Fruit fly (Drosophila melanogaster) whole organism, embryonic: ENCODE measurements around the gene eIF2Balpha.

ENCODE experiments used
- Blimp-1 ChIP-seq: fragments of 200-800 bp; sonication (Bioruptor generic); optimal IDR thresholded peaks from 3 replicates; lab custom pipeline; 2018; ENCODE audit warnings: missing biosample characterization, missing genetic modification characterization, mild to moderate bottlenecking, moderate library complexity, missing genetic modification reagents
- CG1024 ChIP-seq: fragments of 200-800 bp; sonication (Bioruptor generic); IDR thresholded peaks from 2 replicates; pipeline ENCODE4 v1.3.6; 2022; ENCODE audit warnings: missing biosample characterization, missing genetic modification characterization
- CG10462 ChIP-seq: fragments of 200-800 bp; sonication (Bioruptor generic); optimal IDR thresholded peaks from 2 replicates; lab custom pipeline; 2016; ENCODE audit warnings: missing biosample characterization, missing genetic modification characterization
- CG11456 ChIP-seq: fragments of 200-800 bp; sonication (Bioruptor generic); IDR thresholded peaks from 3 replicates; pipeline ENCODE4 v1.3.6; 2022; ENCODE audit warnings: missing biosample characterization, missing genetic modification characterization
- CG11695 ChIP-seq: fragments of 200-800 bp; sonication (Bioruptor generic); IDR thresholded peaks from 3 replicates; pipeline ENCODE4 v1.3.6; 2022; ENCODE audit warnings: missing biosample characterization, missing genetic modification characterization
- CG12071 ChIP-seq: fragments of 200-800 bp; sonication (Bioruptor generic); optimal IDR thresholded peaks from 3 replicates; lab custom pipeline; 2018; ENCODE audit warnings: missing biosample characterization, mild to moderate bottlenecking, missing genetic modification characterization
- CG12659 ChIP-seq: fragments of 200-800 bp; sonication (Bioruptor generic); optimal IDR thresholded peaks from 3 replicates; lab custom pipeline; 2017; ENCODE audit warnings: mild to moderate bottlenecking, missing biosample characterization, missing genetic modification reagents, missing genetic modification characterization
- CG13775 ChIP-seq: fragments of 200-800 bp; sonication (Bioruptor generic); optimal IDR thresholded peaks from 3 replicates; lab custom pipeline; 2017; ENCODE audit warnings: missing biosample characterization, mild to moderate bottlenecking, missing genetic modification characterization
- CG14667 ChIP-seq: fragments of 200-800 bp; sonication (Bioruptor generic); IDR thresholded peaks from 2 replicates; pipeline ENCODE4 v1.3.6; 2022; ENCODE audit warnings: missing biosample characterization, missing genetic modification characterization
- CG15073 ChIP-seq: fragments of 200-800 bp; sonication (Bioruptor generic); optimal IDR thresholded peaks from 2 replicates; lab custom pipeline; 2016; ENCODE audit warnings: missing biosample characterization, missing genetic modification characterization
- CG15269 ChIP-seq: fragments of 200-800 bp; sonication (Bioruptor generic); optimal IDR thresholded peaks from 2 replicates; lab custom pipeline; 2018; ENCODE audit warnings: missing biosample characterization, mild to moderate bottlenecking, missing genetic modification characterization, moderate library complexity
- CG15696 ChIP-seq: fragments of 200-800 bp; sonication (Bioruptor generic); optimal IDR thresholded peaks from 2 replicates; lab custom pipeline; 2019; ENCODE audit warnings: missing biosample characterization, mild to moderate bottlenecking, missing genetic modification characterization, moderate library complexity
- CG16815 ChIP-seq: fragments of 200-800 bp; sonication (Bioruptor generic); optimal IDR thresholded peaks from 3 replicates; lab custom pipeline; 2017; ENCODE audit warnings: missing biosample characterization, mild to moderate bottlenecking, missing genetic modification characterization
- CG17385 ChIP-seq: fragments of 200-800 bp; sonication (Bioruptor generic); optimal IDR thresholded peaks from 3 replicates; lab custom pipeline; 2018; ENCODE audit warnings: missing biosample characterization, mild to moderate bottlenecking, missing genetic modification characterization
- CG2712 ChIP-seq: fragments of 200-800 bp; optimal IDR thresholded peaks from 3 replicates; lab custom pipeline; 2019; ENCODE audit warnings: missing biosample characterization, mild to moderate bottlenecking, missing genetic modification characterization, moderate library complexity
- CG2875 ChIP-seq: fragments of 200-800 bp; sonication (Bioruptor generic); optimal IDR thresholded peaks from 2 replicates; lab custom pipeline; 2017; ENCODE audit warnings: missing biosample characterization, mild to moderate bottlenecking, missing genetic modification characterization, missing genetic modification reagents
- CG30403 ChIP-seq: fragments of 200-800 bp; sonication (Bioruptor generic); optimal IDR thresholded peaks from 3 replicates; lab custom pipeline; 2016; ENCODE audit warnings: missing biosample characterization, missing genetic modification characterization
- CG32532 ChIP-seq: fragments of 200-800 bp; sonication (Bioruptor generic); IDR thresholded peaks from 2 replicates; pipeline ENCODE4 v1.3.6; 2022; ENCODE audit warnings: missing biosample characterization, missing genetic modification characterization
- CG4360 ChIP-seq: fragments of 200-800 bp; sonication (Bioruptor generic); IDR thresholded peaks from 2 replicates; pipeline ENCODE4 v1.3.6; 2022; ENCODE audit warnings: missing biosample characterization, missing genetic modification characterization
- CG5180 ChIP-seq: fragments of 200-800 bp; sonication (Bioruptor generic); optimal IDR thresholded peaks from 3 replicates; lab custom pipeline; 2017; ENCODE audit warnings: missing biosample characterization, missing genetic modification characterization, mild to moderate bottlenecking, moderate library complexity, missing genetic modification reagents
- CG6765 ChIP-seq: fragments of 200-800 bp; sonication (Bioruptor generic); optimal IDR thresholded peaks from 3 replicates; lab custom pipeline; 2017; ENCODE audit warnings: missing biosample characterization, mild to moderate bottlenecking, missing genetic modification characterization
- CG9609 ChIP-seq: fragments of 200-800 bp; sonication (Bioruptor generic); optimal IDR thresholded peaks from 3 replicates; lab custom pipeline; 2016; ENCODE audit warnings: missing biosample characterization, missing genetic modification characterization
- Deaf1 ChIP-seq: fragments of 200-800 bp; optimal IDR thresholded peaks from 3 replicates; lab custom pipeline; 2019; ENCODE audit warnings: missing biosample characterization, mild to moderate bottlenecking, missing genetic modification characterization, moderate library complexity
- Ets65A ChIP-seq: fragments of 200-800 bp; sonication (Bioruptor generic); peaks from one replicate; lab custom pipeline; 2016; ENCODE audit warnings: missing biosample characterization, missing genetic modification characterization
- HHEX ChIP-seq: fragments of 200-800 bp; sonication (Bioruptor generic); optimal IDR thresholded peaks from 3 replicates; lab custom pipeline; 2017; ENCODE audit warnings: missing biosample characterization, mild to moderate bottlenecking, missing genetic modification characterization, missing genetic modification reagents
- HmgZ ChIP-seq: fragments of 200-800 bp; sonication (Bioruptor generic); optimal IDR thresholded peaks from 2 replicates; lab custom pipeline; 2018; ENCODE audit warnings: missing biosample characterization, mild to moderate bottlenecking, missing genetic modification characterization
- MBD-R2 ChIP-seq: fragments of 200-800 bp; sonication (Bioruptor generic); IDR thresholded peaks from 2 replicates; pipeline ENCODE4 v1.3.6; 2022; ENCODE audit warnings: missing biosample characterization, missing genetic modification characterization
- Oli ChIP-seq: fragments of 200-800 bp; sonication (Bioruptor generic); optimal IDR thresholded peaks from 2 replicates; lab custom pipeline; 2018; ENCODE audit warnings: missing biosample characterization, mild to moderate bottlenecking, missing genetic modification characterization, moderate library complexity
- Ptx1 ChIP-seq: fragments of 200-800 bp; sonication (Bioruptor generic); IDR thresholded peaks from 2 replicates; pipeline ENCODE4 v1.3.6; 2022; ENCODE audit warnings: missing biosample characterization, missing genetic modification characterization
- Ravus ChIP-seq: fragments of 200-800 bp; sonication (Bioruptor generic); IDR thresholded peaks from 2 replicates; pipeline ENCODE4 v1.3.6; 2022; ENCODE audit warnings: missing biosample characterization, missing genetic modification characterization
- Sox102F ChIP-seq: fragments of 200-800 bp; sonication (Bioruptor generic); optimal IDR thresholded peaks from 2 replicates; lab custom pipeline; 2018; ENCODE audit warnings: missing biosample characterization, mild to moderate bottlenecking, missing genetic modification characterization, moderate library complexity
- Usf ChIP-seq: fragments of 200-800 bp; sonication (Bioruptor generic); optimal IDR thresholded peaks from 2 replicates; lab custom pipeline; 2017; ENCODE audit warnings: missing genotype, missing biosample characterization, missing genetic modification characterization
- ap ChIP-seq: fragments of 200-800 bp; sonication (Bioruptor generic); IDR thresholded peaks from 2 replicates; pipeline ENCODE4 v1.3.6; 2022; ENCODE audit warnings: missing biosample characterization, missing genetic modification characterization
- ci ChIP-seq: fragments of 200-800 bp; sonication (Bioruptor generic); IDR thresholded peaks from 3 replicates; pipeline ENCODE4 v1.3.6; 2022; ENCODE audit warnings: missing biosample characterization, missing genetic modification characterization
- crp ChIP-seq, 2 experiments: fragments of 200-800 bp; sonication (Bioruptor generic); optimal IDR thresholded peaks; 2 replicates in 1 of 2; 3 replicates in 1 of 2; lab custom pipeline; 2017; ENCODE audit warnings: missing biosample characterization in 2 of 2, missing genetic modification characterization in 2 of 2, mild to moderate bottlenecking in 1 of 2, moderate library complexity in 1 of 2
- dmrt11E ChIP-seq: fragments of 200-800 bp; sonication (Bioruptor generic); optimal IDR thresholded peaks from 3 replicates; lab custom pipeline; 2018; ENCODE audit warnings: missing biosample characterization, mild to moderate bottlenecking, missing genetic modification characterization, moderate library complexity
- gem ChIP-seq: fragments of 200-800 bp; sonication (Bioruptor generic); optimal IDR thresholded peaks from 2 replicates; lab custom pipeline; 2019; ENCODE audit warnings: missing biosample characterization, mild to moderate bottlenecking, missing genetic modification characterization, moderate library complexity
- lilli ChIP-seq: fragments of 200-800 bp; sonication (Bioruptor generic); optimal IDR thresholded peaks from 3 replicates; lab custom pipeline; 2016; ENCODE audit warnings: missing biosample characterization, missing genetic modification characterization
- odd ChIP-seq: fragments of 200-800 bp; sonication (Bioruptor generic); optimal IDR thresholded peaks from 2 replicates; lab custom pipeline; 2017; ENCODE audit warnings: missing biosample characterization, mild to moderate bottlenecking, missing genetic modification characterization
- prd ChIP-seq, 3 experiments: fragments of >200 bp in 2 of 3; fragments of 200-800 bp in 1 of 3; sonication (Bioruptor generic) in 1 of 3; optimal IDR thresholded peaks in 2 of 3; IDR thresholded peaks in 1 of 3; 2 replicates in 2 of 3; 3 replicates in 1 of 3; pipeline versions ENCODE4 v1.3.6 to Lab custom; 2017 to 2022; ENCODE audit warnings: missing biosample characterization in 1 of 3, missing genetic modification characterization in 1 of 3
- rib ChIP-seq: fragments of 200-800 bp; sonication (Bioruptor generic); IDR thresholded peaks from 2 replicates; pipeline ENCODE4 v1.3.6; 2022; ENCODE audit warnings: missing biosample characterization, missing genetic modification characterization
- sens ChIP-seq: fragments of 200-800 bp; sonication (Bioruptor generic); peaks from one replicate; lab custom pipeline; 2016; ENCODE audit warnings: missing biosample characterization, missing genetic modification characterization
- sens-2 ChIP-seq: fragments of 200-800 bp; sonication (Bioruptor generic); IDR thresholded peaks from 2 replicates; pipeline ENCODE4 v1.3.6; 2022; ENCODE audit warnings: missing biosample characterization, missing genetic modification characterization
- seq ChIP-seq: fragments of 200-800 bp; sonication (Bioruptor generic); IDR thresholded peaks from 2 replicates; pipeline ENCODE4 v1.3.6; 2022; ENCODE audit warnings: missing biosample characterization, missing genetic modification characterization
- slbo ChIP-seq: fragments of 200-800 bp; sonication (Bioruptor generic); IDR thresholded peaks from 2 replicates; pipeline ENCODE4 v1.3.6; 2022; ENCODE audit warnings: missing biosample characterization, missing genetic modification characterization
- unpg ChIP-seq: fragments of 200-800 bp; sonication (Bioruptor generic); optimal IDR thresholded peaks from 3 replicates; lab custom pipeline; 2018; ENCODE audit warnings: missing biosample characterization, mild to moderate bottlenecking, missing genetic modification characterization, moderate library complexity
- vvl ChIP-seq: fragments of 200-800 bp; sonication (Bioruptor generic); IDR thresholded peaks from 2 replicates; pipeline ENCODE4 v1.3.6; 2022; ENCODE audit warnings: missing biosample characterization, missing genetic modification characterization
- zen ChIP-seq: fragments of 200-800 bp; sonication (Bioruptor generic); optimal IDR thresholded peaks from 3 replicates; lab custom pipeline; 2018; ENCODE audit warnings: missing biosample characterization, mild to moderate bottlenecking, missing genetic modification characterization, moderate library complexity

Gene eIF2Balpha

DNA sequence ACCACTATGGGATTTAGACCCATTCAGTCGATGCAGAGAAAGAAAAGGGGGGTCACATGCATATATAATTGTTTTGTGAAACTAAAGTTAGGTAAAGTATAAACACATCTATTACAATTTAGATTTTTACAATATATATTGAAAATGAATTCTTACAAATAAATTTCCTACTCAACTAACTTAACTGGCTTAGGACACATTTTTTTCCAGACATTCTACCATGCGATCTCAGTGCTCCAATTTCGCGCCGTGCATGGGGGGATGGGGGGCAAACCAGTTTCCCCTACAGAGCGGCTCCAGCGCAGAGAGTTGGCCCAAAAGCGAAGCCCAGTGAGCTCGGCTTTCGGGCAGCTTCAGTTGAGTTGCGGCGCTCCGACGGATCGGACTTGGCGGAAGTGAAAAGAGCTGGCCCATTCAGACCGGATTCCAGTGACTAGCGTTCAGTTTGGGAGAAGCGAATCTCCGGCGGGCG, 47.4 kb upstream of the eIF2Balpha start, which contains the start of gene CG7896 (continued):
- TF ChIP-seq MBD-R2 (peak; percentile 51; the same call in 1 of the 2 replicates), Deaf1 (tag; lab: Kevin White, UChicago) (peak; percentile 71), CG2875 (GFP tag; lab: Kevin White, UChicago) (peak; percentile 53)

- TF ChIP-seq CG32532 (0 out of 2 replicates have a peak, but pooled peaks have one; percentile 15), CG15696 (tag; lab: Kevin White, UChicago) (no peak), CG15269 (tag; lab: Kevin White, UChicago) (peak; percentile 6), vvl (GFP tag; lab: Robert Waterston, UW) (peak; percentile 23; the same call in 1 of the 2 replicates), Ptx1 (GFP tag; lab: Robert Waterston, UW) (peak; percentile 22; the same call in 1 of the 2 replicates), crp (GFP tag; optimal IDR thresholded peaks at IDR 0.05; lab: Kevin White, UChicago) (no peak), gem (peak; percentile 37), CG5180 (no peak), CG17385 (GFP tag; lab: Kevin White, UChicago) (peak; percentile 5), CG14667 (GFP tag; lab: Robert Waterston, UW) (peak; percentile 39), Ravus (GFP tag; lab: Robert Waterston, UW) (no peak), prd (optimal IDR thresholded peaks at IDR 0.05; lab: Kevin White, UChicago) (no peak), prd (GFP tag; IDR thresholded peaks at IDR 0.05; lab: Robert Waterston, UW) (peak; percentile 25; the same call in 1 of the 3 replicates), CG10462 (GFP tag; lab: Kevin White, UChicago) (no peak), zen (tag; lab: Kevin White, UChicago) (no peak), slbo (0 out of 2 replicates have a peak, but pooled peaks have one; percentile 8), CG11456 (GFP tag; lab: Robert Waterston, UW) (0 out of 3 replicates have a peak, but pooled peaks have one; percentile 30), HmgZ (tag; lab: Kevin White, UChicago) (no peak), HHEX (GFP tag; lab: Kevin White, UChicago) (no peak), seq (0 out of 2 replicates have a peak, but pooled peaks have one; percentile 24), CG12071 (no peak), Blimp-1 (GFP tag; lab: Kevin White, UChicago) (peak; percentile 41), CG16815 (GFP tag; lab: Kevin White, UChicago) (no peak), CG15073 (no peak), CG2712 (no peak), Usf (GFP tag; lab: Kevin White, UChicago) (no peak), dmrt11E (tag; lab: Kevin White, UChicago) (no peak), unpg (GFP tag; lab: Kevin White, UChicago) (peak; percentile 17), CG1024 (GFP tag; lab: Robert Waterston, UW) (no peak), Ets65A (GFP tag; lab: Kevin White, UChicago) (peak; percentile 7), lilli (GFP tag; lab: Kevin White, UChicago) (no peak), Sox102F (GFP tag; lab: Kevin White, UChicago) (peak; percentile 41), ap (no peak), CG6765 (no peak), sens (GFP tag; lab: Kevin White, UChicago) (no peak), sens-2 (GFP tag; lab: Robert Waterston, UW) (no peak), CG13775 (GFP tag; lab: Kevin White, UChicago) (no peak), CG9609 (GFP tag; lab: Kevin White, UChicago) (no peak), CG11695 (GFP tag; lab: Robert Waterston, UW) (0 out of 3 replicates have a peak, but pooled peaks have one; percentile 13), ci (peak; percentile 51; the same call in 1 of the 3 replicates), rib (GFP tag; lab: Robert Waterston, UW) (no peak), CG4360 (GFP tag; lab: Robert Waterston, UW) (no peak), odd (GFP tag; lab: Kevin White, UChicago) (no peak), CG30403 (GFP tag; lab: Kevin White, UChicago) (peak; percentile 8), Oli (tag; lab: Kevin White, UChicago) (peak; percentile 5), CG12659 (GFP tag; lab: Kevin White, UChicago) (no peak)
These were observed 46.3 kb upstream of the eIF2Balpha start for dm6 chr3R:29982027-29982426.
